Fruit fly (Drosophila melanogaster) whole organism, embryonic: Measurements from ENCODE around the gene Cpr30B.

Experiments used
- Abd-B ChIP-seq: fragments of 200-800 bp; sonication (Bioruptor generic); optimal IDR thresholded peaks from 2 replicates; lab custom pipeline; 2018; ENCODE audit warnings: missing biosample characterization, mild to moderate bottlenecking, missing genetic modification characterization, moderate library complexity
- Ada2b ChIP-seq: fragments of 200-800 bp; sonication (Bioruptor generic); IDR thresholded peaks from 2 replicates; pipeline ENCODE4 v1.3.6; 2022; ENCODE audit warnings: missing biosample characterization, missing genetic modification characterization
- BEAF-32 ChIP-seq: fragments of 200-800 bp; sonication (Bioruptor generic); optimal IDR thresholded peaks from 3 replicates; lab custom pipeline; 2017; ENCODE audit warnings: missing biosample characterization, missing genetic modification characterization, mild to moderate bottlenecking, moderate library complexity, missing genetic modification reagents
- Blimp-1 ChIP-seq: fragments of 200-800 bp; sonication (Bioruptor generic); optimal IDR thresholded peaks from 3 replicates; lab custom pipeline; 2018; ENCODE audit warnings: missing biosample characterization, missing genetic modification characterization, mild to moderate bottlenecking, moderate library complexity, missing genetic modification reagents
- CG11398 ChIP-seq: fragments of 200-800 bp; sonication (Bioruptor generic); optimal IDR thresholded peaks from 2 replicates; lab custom pipeline; 2016; ENCODE audit warnings: missing biosample characterization, missing genetic modification characterization
- CG11695 ChIP-seq: fragments of 200-800 bp; sonication (Bioruptor generic); IDR thresholded peaks from 3 replicates; pipeline ENCODE4 v1.3.6; 2022; ENCODE audit warnings: missing biosample characterization, missing genetic modification characterization
- CG15269 ChIP-seq: fragments of 200-800 bp; sonication (Bioruptor generic); optimal IDR thresholded peaks from 2 replicates; lab custom pipeline; 2018; ENCODE audit warnings: missing biosample characterization, mild to moderate bottlenecking, missing genetic modification characterization, moderate library complexity
- CG1647 ChIP-seq: fragments of 200-800 bp; sonication (Bioruptor generic); optimal IDR thresholded peaks from 3 replicates; lab custom pipeline; 2016; ENCODE audit warnings: missing biosample characterization, missing genetic modification characterization
- CG16779 ChIP-seq: fragments of 200-800 bp; sonication (Bioruptor generic); IDR thresholded peaks from 2 replicates; pipeline ENCODE4 v1.3.6; 2022; ENCODE audit warnings: missing biosample characterization, missing genetic modification characterization
- CG16813 ChIP-seq: fragments of 200-800 bp; sonication (Bioruptor generic); IDR thresholded peaks from 3 replicates; pipeline ENCODE4 v1.3.6; 2022; ENCODE audit warnings: missing biosample characterization, missing genetic modification characterization; ENCODE audit not compliant: partially characterized antibody
- CG17361 ChIP-seq: fragments of 200-800 bp; sonication (Bioruptor generic); IDR thresholded peaks from 3 replicates; pipeline ENCODE4 v1.3.6; 2022; ENCODE audit warnings: missing biosample characterization, missing genetic modification characterization
- CG17385 ChIP-seq: fragments of 200-800 bp; sonication (Bioruptor generic); optimal IDR thresholded peaks from 3 replicates; lab custom pipeline; 2018; ENCODE audit warnings: missing biosample characterization, mild to moderate bottlenecking, missing genetic modification characterization
- CG2202 ChIP-seq: fragments of 200-800 bp; sonication (Bioruptor generic); optimal IDR thresholded peaks from 2 replicates; lab custom pipeline; 2018; ENCODE audit warnings: missing biosample characterization, mild to moderate bottlenecking, missing genetic modification characterization
- CG2712 ChIP-seq: fragments of 200-800 bp; optimal IDR thresholded peaks from 3 replicates; lab custom pipeline; 2019; ENCODE audit warnings: missing biosample characterization, mild to moderate bottlenecking, missing genetic modification characterization, moderate library complexity
- CG31388 ChIP-seq: fragments of 200-800 bp; sonication (Bioruptor generic); optimal IDR thresholded peaks from 2 replicates; lab custom pipeline; 2016; ENCODE audit warnings: missing biosample characterization, missing genetic modification characterization
- CG3281 ChIP-seq: fragments of 200-800 bp; sonication (Bioruptor generic); optimal IDR thresholded peaks from 3 replicates; lab custom pipeline; 2017; ENCODE audit warnings: missing biosample characterization, mild to moderate bottlenecking, missing genetic modification characterization
- CG33213 ChIP-seq: fragments of 200-800 bp; sonication (Bioruptor generic); optimal IDR thresholded peaks from 3 replicates; lab custom pipeline; 2016; ENCODE audit warnings: missing biosample characterization, missing genetic modification characterization
- CG4360 ChIP-seq: fragments of 200-800 bp; sonication (Bioruptor generic); IDR thresholded peaks from 2 replicates; pipeline ENCODE4 v1.3.6; 2022; ENCODE audit warnings: missing biosample characterization, missing genetic modification characterization
- CG6765 ChIP-seq: fragments of 200-800 bp; sonication (Bioruptor generic); optimal IDR thresholded peaks from 3 replicates; lab custom pipeline; 2017; ENCODE audit warnings: missing biosample characterization, mild to moderate bottlenecking, missing genetic modification characterization
- CG6854 ChIP-seq: fragments of 200-800 bp; sonication (Bioruptor generic); optimal IDR thresholded peaks from 3 replicates; lab custom pipeline; 2017; ENCODE audit warnings: missing biosample characterization, mild to moderate bottlenecking, missing genetic modification characterization
- CG7556 ChIP-seq: fragments of 200-800 bp; sonication (Bioruptor generic); optimal IDR thresholded peaks from 2 replicates; lab custom pipeline; 2017; ENCODE audit warnings: missing biosample characterization, mild to moderate bottlenecking, missing genetic modification characterization
- CG9727 ChIP-seq: fragments of 200-800 bp; sonication (Bioruptor generic); optimal IDR thresholded peaks from 3 replicates; lab custom pipeline; 2017; ENCODE audit warnings: missing biosample characterization, mild to moderate bottlenecking, missing genetic modification characterization
- CkIIα-i1 ChIP-seq: fragments of 200-800 bp; sonication (Bioruptor generic); IDR thresholded peaks from 2 replicates; pipeline ENCODE4 v1.3.6; 2022; ENCODE audit warnings: missing biosample characterization, missing genetic modification characterization
- CrebB ChIP-seq: fragments of 200-800 bp; sonication (Bioruptor generic); optimal IDR thresholded peaks from 3 replicates; lab custom pipeline; 2018; ENCODE audit warnings: missing biosample characterization, mild to moderate bottlenecking, missing genetic modification characterization
- D ChIP-seq, 2 experiments: fragments of 200-800 bp in 1 of 2; fragments of >200 bp in 1 of 2; sonication (Bioruptor generic) in 1 of 2; optimal IDR thresholded peaks; 2 replicates in 1 of 2; 3 replicates in 1 of 2; lab custom pipeline; 2017; ENCODE audit warnings: mild to moderate bottlenecking in 1 of 2, missing biosample characterization in 1 of 2, missing genetic modification characterization in 1 of 2, missing genetic modification reagents in 1 of 2
- Fer3 ChIP-seq: fragments of 200-800 bp; sonication (Bioruptor generic); optimal IDR thresholded peaks from 2 replicates; lab custom pipeline; 2018; ENCODE audit warnings: missing biosample characterization, mild to moderate bottlenecking, missing genetic modification characterization, moderate library complexity
- H15 ChIP-seq: fragments of 200-800 bp; sonication (Bioruptor generic); IDR thresholded peaks from 3 replicates; pipeline ENCODE4 v1.3.6; 2022; ENCODE audit warnings: missing biosample characterization, missing genetic modification characterization
- Hmx ChIP-seq: fragments of 200-800 bp; sonication (Bioruptor generic); optimal IDR thresholded peaks from 2 replicates; lab custom pipeline; 2016; ENCODE audit warnings: missing biosample characterization, missing genetic modification characterization
- Scr ChIP-seq: fragments of 200-800 bp; sonication (Bioruptor generic); IDR thresholded peaks from 2 replicates; pipeline ENCODE4 v1.3.6; 2022; ENCODE audit warnings: missing biosample characterization, missing genetic modification characterization; ENCODE audit not compliant: partially characterized antibody
- Sox100B ChIP-seq: fragments of 200-800 bp; sonication (Bioruptor generic); optimal IDR thresholded peaks from 3 replicates; lab custom pipeline; 2018; ENCODE audit warnings: missing biosample characterization, mild to moderate bottlenecking, missing genetic modification characterization
- Tbp ChIP-seq: fragments of >200 bp; optimal IDR thresholded peaks from 2 replicates; lab custom pipeline; 2018; ENCODE audit warnings: missing biosample characterization, missing genetic modification characterization
- ab ChIP-seq: fragments of 200-800 bp; sonication (Bioruptor generic); optimal IDR thresholded peaks from 2 replicates; lab custom pipeline; 2016; ENCODE audit warnings: missing biosample characterization, missing genetic modification characterization
- ap ChIP-seq: fragments of 200-800 bp; sonication (Bioruptor generic); IDR thresholded peaks from 2 replicates; pipeline ENCODE4 v1.3.6; 2022; ENCODE audit warnings: missing biosample characterization, missing genetic modification characterization
- caup ChIP-seq: fragments of 200-800 bp; sonication (Bioruptor generic); optimal IDR thresholded peaks from 3 replicates; lab custom pipeline; 2017; ENCODE audit warnings: missing biosample characterization, mild to moderate bottlenecking, missing genetic modification characterization, moderate library complexity; ENCODE audit not compliant: severe bottlenecking
- cg ChIP-seq: fragments of 200-800 bp; sonication (Bioruptor generic); optimal IDR thresholded peaks from 3 replicates; lab custom pipeline; 2019; ENCODE audit warnings: missing biosample characterization, mild to moderate bottlenecking, missing genetic modification characterization, moderate library complexity
- corto ChIP-seq: fragments of 200-800 bp; sonication (Bioruptor generic); optimal IDR thresholded peaks from 2 replicates; lab custom pipeline; 2016; ENCODE audit warnings: missing biosample characterization, mild to moderate bottlenecking, missing genetic modification characterization, moderate library complexity
- dm ChIP-seq: fragments of 200-800 bp; sonication (Bioruptor generic); optimal IDR thresholded peaks from 3 replicates; lab custom pipeline; 2016; ENCODE audit warnings: missing biosample characterization, missing genetic modification characterization
- dpn ChIP-seq, 2 experiments: fragments of 200-800 bp; sonication (Bioruptor generic); optimal IDR thresholded peaks; 3 replicates each; lab custom pipeline; 2016; ENCODE audit warnings: missing biosample characterization in 2 of 2, missing genetic modification characterization in 2 of 2
- ems ChIP-seq: fragments of 200-800 bp; sonication (Bioruptor generic); optimal IDR thresholded peaks from 3 replicates; lab custom pipeline; 2016; ENCODE audit warnings: missing biosample characterization, missing genetic modification characterization
- lmd ChIP-seq: fragments of 200-800 bp; sonication (Bioruptor generic); IDR thresholded peaks from 2 replicates; pipeline ENCODE4 v1.3.6; 2022; ENCODE audit warnings: missing biosample characterization, missing genetic modification characterization
- mld ChIP-seq: fragments of 200-800 bp; sonication (Bioruptor generic); IDR thresholded peaks from 3 replicates; pipeline ENCODE4 v1.3.6; 2022; ENCODE audit warnings: missing biosample characterization, missing genetic modification characterization; ENCODE audit not compliant: partially characterized antibody
- rib ChIP-seq: fragments of 200-800 bp; sonication (Bioruptor generic); IDR thresholded peaks from 2 replicates; pipeline ENCODE4 v1.3.6; 2022; ENCODE audit warnings: missing biosample characterization, missing genetic modification characterization
- sim ChIP-seq: fragments of 200-800 bp; sonication (Bioruptor generic); IDR thresholded peaks from 2 replicates; pipeline ENCODE4 v1.3.6; 2022; ENCODE audit warnings: missing biosample characterization, missing genetic modification characterization
- sisA ChIP-seq: fragments of 200-800 bp; sonication (Bioruptor generic); IDR thresholded peaks from 2 replicates; pipeline ENCODE4 v1.3.6; 2022; ENCODE audit warnings: missing biosample characterization, missing genetic modification characterization
- slbo ChIP-seq: fragments of 200-800 bp; sonication (Bioruptor generic); IDR thresholded peaks from 2 replicates; pipeline ENCODE4 v1.3.6; 2022; ENCODE audit warnings: missing biosample characterization, missing genetic modification characterization
- sna ChIP-seq: fragments of 200-800 bp; sonication (Bioruptor generic); IDR thresholded peaks from 2 replicates; pipeline ENCODE4 v1.3.6; 2022; ENCODE audit warnings: missing biosample characterization, missing genetic modification characterization; ENCODE audit not compliant: partially characterized antibody
- vvl ChIP-seq: fragments of 200-800 bp; sonication (Bioruptor generic); IDR thresholded peaks from 2 replicates; pipeline ENCODE4 v1.3.6; 2022; ENCODE audit warnings: missing biosample characterization, missing genetic modification characterization
- zf30C ChIP-seq: fragments of 200-800 bp; sonication (Bioruptor generic); optimal IDR thresholded peaks from 3 replicates; lab custom pipeline; 2018; ENCODE audit warnings: missing biosample characterization, mild to moderate bottlenecking, missing genetic modification characterization

The Cpr30B gene

DNA sequence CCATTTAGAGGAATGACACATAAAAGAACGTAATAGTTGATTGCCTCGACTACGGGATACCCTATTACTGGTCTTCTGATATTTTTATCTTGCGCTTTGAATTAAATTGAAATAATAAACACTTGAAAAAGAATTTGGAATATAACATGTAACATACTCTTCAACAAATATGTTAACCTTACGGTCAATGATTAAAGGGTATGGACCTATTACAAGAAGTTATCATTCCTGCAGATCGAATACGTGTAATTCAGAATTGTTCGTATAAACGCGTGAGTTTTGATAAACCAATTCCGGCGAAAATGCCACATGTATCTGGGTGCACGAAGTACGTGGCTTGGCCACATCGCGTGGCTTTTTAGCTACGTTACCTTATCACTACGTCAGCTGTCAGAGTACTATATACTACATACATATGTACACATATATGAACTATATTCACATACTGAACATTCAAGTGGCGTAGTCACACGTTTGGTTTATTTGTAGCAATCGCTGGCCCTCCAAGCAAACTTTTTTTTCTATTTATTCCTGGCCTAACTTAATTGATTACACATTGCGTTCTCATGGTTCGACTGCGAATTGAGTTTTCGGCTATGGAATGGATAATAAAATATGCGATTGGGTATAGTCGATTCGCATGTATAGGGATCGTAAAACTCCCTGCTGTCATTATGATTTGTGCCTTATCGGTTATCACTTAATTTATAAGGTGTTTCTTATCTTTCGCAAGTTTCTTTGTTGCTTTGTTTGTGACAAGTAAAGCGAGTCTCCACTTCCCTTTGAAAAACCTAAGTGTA, 44.3 kb upstream of the Cpr30B start (continued):
- TF ChIP-seq lmd (GFP tag; lab: Robert Waterston, UW) (peak; percentile 73), CG31388 (GFP tag; lab: Kevin White, UChicago) (peak; percentile 12), CG17361 (GFP tag; lab: Robert Waterston, UW) (peak; percentile 79; the same call in 2 of the 3 replicates), CG9727 (GFP tag; lab: Kevin White, UChicago) (peak; percentile 77), cg (GFP tag; lab: Kevin White, UChicago) (no peak), CG2202 (tag; lab: Kevin White, UChicago) (no peak), CG16813 (GFP tag; lab: Robert Waterston, UW) (no peak), BEAF-32 (GFP tag; lab: Kevin White, UChicago) (no peak), CG6765 (peak; percentile 6), zf30C (GFP tag; lab: Kevin White, UChicago) (no peak), CG1647 (peak; percentile 17), Ada2b (GFP tag; lab: Robert Waterston, UW) (peak; percentile 58), CG3281 (GFP tag; lab: Kevin White, UChicago) (peak; percentile 74), CrebB (tag; lab: Kevin White, UChicago) (peak; percentile 34), ap (GFP tag; lab: Robert Waterston, UW) (peak; percentile 53; the same call in 1 of the 2 replicates), CG11695 (GFP tag; lab: Robert Waterston, UW) (peak; percentile 71; the same call in 2 of the 3 replicates), CG16779 (GFP tag; lab: Robert Waterston, UW) (no peak), ems (GFP tag; lab: Kevin White, UChicago) (peak; percentile 38), CG11398 (no peak), CG6854 (GFP tag; lab: Kevin White, UChicago) (no peak), CG33213 (GFP tag; lab: Kevin White, UChicago) (peak; percentile 32), CG7556 (GFP tag; lab: Kevin White, UChicago) (peak; percentile 31), Sox100B (GFP tag; lab: Kevin White, UChicago) (peak; percentile 49), CG15269 (tag; lab: Kevin White, UChicago) (peak; percentile 32), Blimp-1 (GFP tag; lab: Kevin White, UChicago) (peak; percentile 68), Hmx (no peak), Scr (GFP tag; lab: Robert Waterston, UW) (no peak), vvl (GFP tag; lab: Robert Waterston, UW) (peak; percentile 84), corto (no peak), D (optimal IDR thresholded peaks at IDR 0.05; lab: Kevin White, UChicago) (no peak), D (GFP tag; optimal IDR thresholded peaks at IDR 0.05; lab: Kevin White, UChicago) (peak; percentile 51), sim (GFP tag; lab: Robert Waterston, UW) (peak; percentile 45; the same call in 1 of the 2 replicates), H15 (GFP tag; lab: Robert Waterston, UW) (peak; percentile 56; the same call in 1 of the 3 replicates), slbo (peak; percentile 68), Abd-B (GFP tag; lab: Kevin White, UChicago) (peak; percentile 54), caup (GFP tag; lab: Kevin White, UChicago) (peak; percentile 64), dpn (GFP tag; optimal IDR thresholded peaks at IDR 0.05; lab: Kevin White, UChicago) (peak; percentile 57 to 64), sisA (GFP tag; lab: Robert Waterston, UW) (peak; percentile 34), sna (GFP tag; lab: Robert Waterston, UW) (no peak), CG17385 (GFP tag; lab: Kevin White, UChicago) (peak; percentile 22), dm (no peak), mld (GFP tag; lab: Robert Waterston, UW) (no peak), ab (GFP tag; lab: Kevin White, UChicago) (no peak), Fer3 (peak; percentile 72), rib (GFP tag; lab: Robert Waterston, UW) (peak; percentile 46), Tbp (GFP tag; lab: Kevin White, UChicago) (no peak), CkIIα-i1 (GFP tag; lab: Robert Waterston, UW) (no peak), CG2712 (peak; percentile 75), CG4360 (GFP tag; lab: Robert Waterston, UW) (no peak)
